Worm (Caenorhabditis elegans): ENCODE measurements around the gene psd-1.

ce11 chrIII:7300763-7301162 lies 25.6 kb upstream of the psd-1 start:
- TF ChIP-seq unc-62 (GFP tag; optimal IDR thresholded peaks at IDR 0.05 in 1 of 2) (no peak), unc-62 (tag; optimal IDR thresholded peaks at IDR 0.05) (no peak), fkh-10 (GFP tag; optimal IDR thresholded peaks at IDR 0.05) (no peak), ceh-28 (tag; optimal IDR thresholded peaks at IDR 0.05) (no peak), hmg-1.1 (GFP tag; IDR thresholded peaks at IDR 0.05) (no peak), hif-1 (tag; optimal IDR thresholded peaks at IDR 0.05) (no peak), ztf-11 (tag; optimal IDR thresholded peaks at IDR 0.05) (no peak), ama-1 (optimal IDR thresholded peaks at IDR 0.05) (no peak), spr-1 (tag; optimal IDR thresholded peaks at IDR 0.05) (no peak), unc-130 (GFP tag; optimal IDR thresholded peaks at IDR 0.05) (no peak), ceh-32 (tag; optimal IDR thresholded peaks at IDR 0.05; ENCODE audit: poor library complexity) (no peak), gei-8 (GFP tag; optimal IDR thresholded peaks at IDR 0.05) (no peak)
